Fruit fly (Drosophila melanogaster): ENCODE data around the gene noi.

noi gene

DNA sequence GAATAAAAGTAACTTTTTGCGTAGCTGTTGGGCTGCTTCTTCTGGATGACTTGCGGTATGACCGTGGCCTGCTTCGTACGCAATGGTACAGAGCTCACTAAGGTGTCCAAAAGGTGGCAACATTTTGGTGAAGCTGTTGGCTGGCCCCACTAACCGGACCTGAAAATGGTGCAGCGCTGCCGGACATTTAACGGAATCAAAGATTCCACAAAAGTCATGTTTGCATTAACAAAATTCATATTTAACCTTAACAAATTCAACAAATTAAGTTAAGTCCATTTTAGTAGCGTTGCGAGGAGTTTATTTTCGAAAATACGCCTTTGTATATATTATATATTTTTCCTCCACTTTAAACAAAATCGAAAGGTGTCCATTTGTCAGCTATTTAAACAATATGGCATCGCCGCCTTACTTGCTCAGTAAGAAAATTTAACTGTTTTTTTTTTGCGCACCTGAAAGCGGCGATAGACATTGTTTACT lies 9.8 kb upstream of the noi start, which contains the start of the genes kra and SecS (continued):
- TF ChIP-seq sima (GFP tag; optimal IDR thresholded peaks at IDR 0.05): no peak
- TF ChIP-seq vnd (GFP tag; IDR thresholded peaks at IDR 0.05; ENCODE audit: partially characterized antibody): no peak
- TF ChIP-seq inv (GFP tag; IDR thresholded peaks at IDR 0.05; ENCODE audit: partially characterized antibody): no peak
- TF ChIP-seq pum (GFP tag; optimal IDR thresholded peaks at IDR 0.05): peak; percentile 52
- TF ChIP-seq Sry-δ (GFP tag; optimal IDR thresholded peaks at IDR 0.05): peak; percentile 62
- TF ChIP-seq ham (GFP tag; IDR thresholded peaks at IDR 0.05): no peak
- no peak for TF ChIP-seq esg (GFP tag; conservative IDR thresholded peaks at IDR 0.05)
- no peak for TF ChIP-seq Xrp1 (GFP tag; IDR thresholded peaks at IDR 0.05)
- peak; percentile 27 for TF ChIP-seq CG18262 (tag; optimal IDR thresholded peaks at IDR 0.05)
- no peak for TF ChIP-seq Asciz (GFP tag; optimal IDR thresholded peaks at IDR 0.05)
- TF ChIP-seq Ssrp (tag; optimal IDR thresholded peaks at IDR 0.05): peak; percentile 22
- no peak for TF ChIP-seq CG7839 (tag; optimal IDR thresholded peaks at IDR 0.05)
- TF ChIP-seq lola (GFP tag; optimal IDR thresholded peaks at IDR 0.05): peak in 1 of 3 experiments; percentile 57
- TF ChIP-seq Hr51 (GFP tag; optimal IDR thresholded peaks at IDR 0.05): peak; percentile 72 to 77
- no peak for TF ChIP-seq Atf3 (GFP tag; optimal IDR thresholded peaks at IDR 0.05)
- peak; percentile 38 for TF ChIP-seq CG1792 (GFP tag; optimal IDR thresholded peaks at IDR 0.05)
- TF ChIP-seq zen (tag; optimal IDR thresholded peaks at IDR 0.05): peak; percentile 12
- TF ChIP-seq fu2 (GFP tag; optimal IDR thresholded peaks at IDR 0.05): no peak
- no peak for TF ChIP-seq CG11398 (GFP tag; optimal IDR thresholded peaks at IDR 0.05)
- TF ChIP-seq ems (GFP tag; optimal IDR thresholded peaks at IDR 0.05): peak; percentile 45
- no peak for TF ChIP-seq psq (GFP tag; optimal IDR thresholded peaks at IDR 0.05)
- TF ChIP-seq cato (GFP tag; optimal IDR thresholded peaks at IDR 0.05; ENCODE audit: borderline replicate concordance): peak; percentile 5
- no peak for TF ChIP-seq CG34422 (GFP tag; IDR thresholded peaks at IDR 0.05)
- TF ChIP-seq caup (GFP tag; optimal IDR thresholded peaks at IDR 0.05; ENCODE audit: severe bottlenecking): peak; percentile 54
- TF ChIP-seq unpg (GFP tag; optimal IDR thresholded peaks at IDR 0.05): peak; percentile 62
- no peak for TF ChIP-seq CG34376 (GFP tag; optimal IDR thresholded peaks at IDR 0.05)
- peak; percentile 56 for TF ChIP-seq CG18011 (GFP tag; optimal IDR thresholded peaks at IDR 0.05)
- TF ChIP-seq toy (GFP tag; IDR thresholded peaks at IDR 0.05): no peak
- TF ChIP-seq TFAM (GFP tag; optimal IDR thresholded peaks at IDR 0.05): no peak
- TF ChIP-seq ase (GFP tag; IDR thresholded peaks at IDR 0.05): no peak
- no peak for TF ChIP-seq CG16863 (GFP tag; optimal IDR thresholded peaks at IDR 0.05)
- peak; percentile 54 for TF ChIP-seq CG10209 (GFP tag; optimal IDR thresholded peaks at IDR 0.05)
- no peak for TF ChIP-seq al (GFP tag; IDR thresholded peaks at IDR 0.05)
- peak; percentile 85 for TF ChIP-seq Lhr (GFP tag; optimal IDR thresholded peaks at IDR 0.05)
- no peak for TF ChIP-seq CG8765 (GFP tag; IDR thresholded peaks at IDR 0.05)
- TF ChIP-seq bowl (GFP tag; IDR thresholded peaks at IDR 0.05): no peak
- TF ChIP-seq CG3726 (GFP tag; IDR thresholded peaks at IDR 0.05): no peak
- TF ChIP-seq jumu (GFP tag; optimal IDR thresholded peaks at IDR 0.05): peak; percentile 48
- peak; percentile 86 for TF ChIP-seq CG14710 (tag; optimal IDR thresholded peaks at IDR 0.05)
- TF ChIP-seq Trl (optimal IDR thresholded peaks at IDR 0.05): no peak
- TF ChIP-seq Trl (GFP tag; optimal IDR thresholded peaks at IDR 0.05): peak; percentile 52
- TF ChIP-seq exex (tag; optimal IDR thresholded peaks at IDR 0.05): peak; percentile 6
- TF ChIP-seq pita (GFP tag; optimal IDR thresholded peaks at IDR 0.05): no peak
- no peak for TF ChIP-seq bbx (GFP tag; IDR thresholded peaks at IDR 0.05; ENCODE audit: partially characterized antibody)
- TF ChIP-seq ftz-f1 (GFP tag; optimal IDR thresholded peaks at IDR 0.05): peak; percentile 19
- no peak for TF ChIP-seq Dbx (GFP tag; IDR thresholded peaks at IDR 0.05)
- TF ChIP-seq Hmr (GFP tag; optimal IDR thresholded peaks at IDR 0.05): peak; percentile 81
- TF ChIP-seq CG15514 (GFP tag; optimal IDR thresholded peaks at IDR 0.05): peak; percentile 83
- peak; percentile 18 for TF ChIP-seq Bdp1 (GFP tag; optimal IDR thresholded peaks at IDR 0.05)
- TF ChIP-seq fd3F (GFP tag; optimal IDR thresholded peaks at IDR 0.05): peak; percentile 47

All from whole organism, embryonic.